Worm (Caenorhabditis elegans) whole organism, L3 larva: ENCODE measurements around the gene F41D9.2.
A peak's percentile ranks its signal among the peaks of the same experiment; 100 is the strongest.

ENCODE experiments used
- ZK546.5 ChIP-seq: sonication (generic microtip); optimal IDR thresholded peaks from 2 replicates; lab custom pipeline; 2017; ENCODE audit warnings: missing biosample characterization, missing genetic modification characterization
- aly-2 ChIP-seq: fragments of 150-350 bp; optimal IDR thresholded peaks from 2 replicates; lab custom pipeline; 2014; ENCODE audit warnings: missing biosample characterization, missing genetic modification characterization
- ama-1 ChIP-seq: fragments of 150-350 bp; optimal IDR thresholded peaks from 2 replicates; lab custom pipeline; 2018
- ceh-16 ChIP-seq: sonication (generic microtip); optimal IDR thresholded peaks from 2 replicates; lab custom pipeline; 2017; ENCODE audit warnings: missing biosample characterization, missing genetic modification characterization
- ceh-28 ChIP-seq: fragments of 150-350 bp; optimal IDR thresholded peaks from 2 replicates; lab custom pipeline; 2014; ENCODE audit warnings: missing biosample characterization, missing genetic modification reagents, missing genetic modification characterization
- ceh-82 ChIP-seq: fragments of 150-350 bp; optimal IDR thresholded peaks from 2 replicates; lab custom pipeline; 2014; ENCODE audit warnings: missing biosample characterization, missing genetic modification characterization
- ceh-9 ChIP-seq: sonication (generic microtip); optimal IDR thresholded peaks from 2 replicates; lab custom pipeline; 2018; ENCODE audit warnings: missing biosample characterization, missing genetic modification characterization
- egl-5 ChIP-seq: fragments of 150-350 bp; optimal IDR thresholded peaks from 2 replicates; lab custom pipeline; 2017; ENCODE audit warnings: missing biosample characterization, missing genetic modification reagents, missing genetic modification characterization, inconsistent platforms
- elt-1 ChIP-seq: fragments of 150-350 bp; optimal IDR thresholded peaks from 2 replicates; lab custom pipeline; 2014; ENCODE audit warnings: missing biosample characterization, missing genetic modification characterization
- elt-2 ChIP-seq: sonication (generic microtip); optimal IDR thresholded peaks from 2 replicates; lab custom pipeline; 2016; ENCODE audit warnings: missing genetic modification reagents, mild to moderate bottlenecking, missing genetic modification characterization, missing compliant biosample characterization
- elt-3 ChIP-seq, 3 experiments: fragments of 150-350 bp in 1 of 3; sonication (generic microtip) in 2 of 3; optimal IDR thresholded peaks; 2 replicates in 2 of 3; 4 replicates in 1 of 3; lab custom pipeline; 2014 to 2017; ENCODE audit warnings: missing biosample characterization in 3 of 3, missing genetic modification characterization in 3 of 3
- fkh-10 ChIP-seq: sonication (generic microtip); optimal IDR thresholded peaks from 2 replicates; lab custom pipeline; 2017; ENCODE audit warnings: missing biosample characterization, missing genetic modification reagents, missing genetic modification characterization
- fkh-2 ChIP-seq: fragments of 150-350 bp; optimal IDR thresholded peaks from 2 replicates; lab custom pipeline; 2014; ENCODE audit warnings: missing biosample characterization, missing genetic modification reagents, missing genetic modification characterization
- fos-1 ChIP-seq: fragments of 150-350 bp; optimal IDR thresholded peaks from 2 replicates; lab custom pipeline; 2014; ENCODE audit warnings: missing biosample characterization, missing genetic modification characterization
- hmg-11 ChIP-seq: sonication (generic microtip); optimal IDR thresholded peaks from 2 replicates; lab custom pipeline; 2016; ENCODE audit warnings: missing genetic modification characterization, missing compliant biosample characterization
- jun-1 ChIP-seq: fragments of 150-350 bp; optimal IDR thresholded peaks from 2 replicates; lab custom pipeline; 2014; ENCODE audit warnings: missing biosample characterization, missing genetic modification reagents, missing genetic modification characterization
- lin-15B ChIP-seq: fragments of 150-350 bp; optimal IDR thresholded peaks from 2 replicates; lab custom pipeline; 2014; ENCODE audit warnings: missing biosample characterization, missing genetic modification characterization
- lin-39 ChIP-seq: fragments of 150-350 bp; optimal IDR thresholded peaks from 2 replicates; lab custom pipeline; 2018; ENCODE audit warnings: missing biosample characterization, missing genetic modification reagents, missing genetic modification characterization
- lsy-12 ChIP-seq: sonication (generic microtip); optimal IDR thresholded peaks from 2 replicates; lab custom pipeline; 2016; ENCODE audit warnings: mild to moderate bottlenecking, missing genetic modification characterization, missing compliant biosample characterization
- mml-1 ChIP-seq: fragments of 150-350 bp; sonication (generic microtip); optimal IDR thresholded peaks from 3 replicates; lab custom pipeline; 2014; ENCODE audit warnings: missing biosample characterization, missing genetic modification characterization
- nfya-1 ChIP-seq: sonication (generic microtip); optimal IDR thresholded peaks from 2 replicates; lab custom pipeline; 2017; ENCODE audit warnings: missing genetic modification characterization, mild to moderate bottlenecking, missing compliant biosample characterization, antibody characterized with exemption, moderate library complexity; ENCODE audit not compliant: insufficient read depth
- nhr-11 ChIP-seq: fragments of 150-350 bp; optimal IDR thresholded peaks from 2 replicates; lab custom pipeline; 2014; ENCODE audit warnings: missing biosample characterization, missing genetic modification characterization
- nhr-23 ChIP-seq: fragments of 150-350 bp; optimal IDR thresholded peaks from 2 replicates; lab custom pipeline; 2014; ENCODE audit warnings: missing biosample characterization, missing genetic modification reagents, missing genetic modification characterization
- nhr-25 ChIP-seq: sonication (generic microtip); optimal IDR thresholded peaks from 2 replicates; lab custom pipeline; 2017; ENCODE audit warnings: missing biosample characterization, missing genetic modification characterization
- nhr-28 ChIP-seq: fragments of 150-350 bp; optimal IDR thresholded peaks from 2 replicates; lab custom pipeline; 2014; ENCODE audit warnings: missing biosample characterization, missing genetic modification characterization
- nhr-43 ChIP-seq: sonication (generic microtip); optimal IDR thresholded peaks from 2 replicates; lab custom pipeline; 2016; ENCODE audit warnings: mild to moderate bottlenecking, missing genetic modification characterization, missing compliant biosample characterization; ENCODE audit not compliant: poor library complexity, severe bottlenecking
- nhr-67 ChIP-seq: fragments of 150-350 bp; optimal IDR thresholded peaks from 2 replicates; lab custom pipeline; 2014; ENCODE audit warnings: missing biosample characterization, missing genetic modification characterization
- nhr-77 ChIP-seq: fragments of 150-350 bp; optimal IDR thresholded peaks from 2 replicates; lab custom pipeline; 2014; ENCODE audit warnings: missing biosample characterization, missing genetic modification characterization
- pha-4 ChIP-seq: fragments of 150-350 bp; optimal IDR thresholded peaks from 2 replicates; lab custom pipeline; 2014; ENCODE audit warnings: missing biosample characterization, missing genetic modification reagents, missing genetic modification characterization
- pqm-1 ChIP-seq: fragments of 150-350 bp; optimal IDR thresholded peaks from 2 replicates; lab custom pipeline; 2017; ENCODE audit warnings: missing biosample characterization, missing genetic modification characterization, inconsistent platforms
- sea-2 ChIP-seq: fragments of 150-350 bp; sonication (generic microtip); optimal IDR thresholded peaks from 4 replicates; lab custom pipeline; 2014; ENCODE audit warnings: missing biosample characterization, missing genetic modification reagents, missing genetic modification characterization
- skn-1 ChIP-seq: fragments of 150-350 bp; optimal IDR thresholded peaks from 2 replicates; lab custom pipeline; 2014; ENCODE audit warnings: missing biosample characterization, missing genetic modification characterization
- snpc-4 ChIP-seq: fragments of 150-350 bp; optimal IDR thresholded peaks from 2 replicates; lab custom pipeline; 2014; ENCODE audit warnings: missing biosample characterization, missing genetic modification characterization
- tbx-2 ChIP-seq: sonication (generic microtip); optimal IDR thresholded peaks from 2 replicates; lab custom pipeline; 2016; ENCODE audit warnings: mild to moderate bottlenecking, missing genetic modification characterization, missing compliant biosample characterization
- unc-39 ChIP-seq: sonication (generic microtip); optimal IDR thresholded peaks from 4 replicates; lab custom pipeline; 2017; ENCODE audit warnings: missing biosample characterization, missing genetic modification characterization
- unc-62 ChIP-seq: fragments of 150-350 bp; sonication (generic microtip); optimal IDR thresholded peaks from 4 replicates; lab custom pipeline; 2014; ENCODE audit warnings: missing biosample characterization, missing genetic modification reagents, missing genetic modification characterization
- zag-1 ChIP-seq: fragments of 150-350 bp; optimal IDR thresholded peaks from 2 replicates; lab custom pipeline; 2014; ENCODE audit warnings: missing biosample characterization, missing genetic modification characterization
- ztf-11 ChIP-seq: fragments of 150-350 bp; optimal IDR thresholded peaks from 2 replicates; lab custom pipeline; 2014; ENCODE audit warnings: missing biosample characterization, missing genetic modification characterization
- ztf-4 ChIP-seq: fragments of 150-350 bp; optimal IDR thresholded peaks from 2 replicates; lab custom pipeline; 2014; ENCODE audit warnings: missing biosample characterization, missing genetic modification characterization

F41D9.2 gene

DNA sequence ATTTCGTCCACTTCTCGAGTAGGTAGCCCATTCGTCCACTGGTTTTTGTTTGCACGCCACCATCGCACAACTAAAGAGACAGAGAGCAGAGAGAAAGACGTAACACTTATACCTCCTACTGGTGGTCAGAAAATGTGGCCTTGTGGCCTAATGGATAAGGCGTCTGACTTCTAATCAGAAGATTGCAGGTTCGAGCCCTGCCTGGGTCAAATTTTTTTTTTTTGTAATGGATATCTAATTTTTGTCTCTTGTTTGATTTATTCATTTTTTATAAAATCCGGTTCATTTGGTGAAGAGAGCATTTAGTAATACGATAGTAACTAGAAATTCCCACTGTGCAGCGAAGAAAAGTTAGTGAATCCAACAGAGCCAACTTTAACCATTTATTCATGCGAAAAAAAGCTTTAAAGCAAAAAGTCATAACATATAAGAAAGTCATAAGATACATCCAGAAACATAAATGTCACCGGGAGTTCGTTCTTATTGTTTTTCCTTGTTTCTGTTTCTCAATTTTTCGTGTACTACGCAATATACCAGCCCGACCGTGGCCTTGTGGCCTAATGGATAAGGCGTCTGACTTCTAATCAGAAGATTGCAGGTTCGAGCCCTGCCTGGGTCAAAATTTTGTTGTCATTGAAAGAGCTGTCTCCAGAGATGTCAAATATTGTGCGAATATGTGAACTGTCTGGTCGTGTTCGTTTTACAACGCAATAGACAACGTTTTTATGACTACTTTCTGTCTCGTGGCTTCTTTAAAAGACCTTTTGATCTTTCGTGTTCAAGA is 1.5 kb upstream of the F41D9.2 start (continued):
- TF ChIP-seq unc-62 (GFP tag; lab: Kevin White, UChicago) (no peak), nhr-67 (tag; lab: Kevin White, UChicago) (no peak), unc-39 (tag; lab: Kevin White, UChicago) (no peak), elt-1 (no peak), fos-1 (no peak), fkh-2 (no peak), ztf-11 (tag; lab: Kevin White, UChicago) (no peak), nhr-43 (tag; lab: Kevin White, UChicago) (no peak), lin-15B (tag; lab: Kevin White, UChicago) (no peak), jun-1 (tag; lab: Kevin White, UChicago) (peak; percentile 12), tbx-2 (tag; lab: Kevin White, UChicago) (peak; percentile 8), egl-5 (peak; percentile 34), ceh-82 (tag; lab: Kevin White, UChicago) (no peak), nhr-28 (tag; lab: Kevin White, UChicago) (no peak)
- TF ChIP-seq, all 47 proteins: peak for 10

DNA sequence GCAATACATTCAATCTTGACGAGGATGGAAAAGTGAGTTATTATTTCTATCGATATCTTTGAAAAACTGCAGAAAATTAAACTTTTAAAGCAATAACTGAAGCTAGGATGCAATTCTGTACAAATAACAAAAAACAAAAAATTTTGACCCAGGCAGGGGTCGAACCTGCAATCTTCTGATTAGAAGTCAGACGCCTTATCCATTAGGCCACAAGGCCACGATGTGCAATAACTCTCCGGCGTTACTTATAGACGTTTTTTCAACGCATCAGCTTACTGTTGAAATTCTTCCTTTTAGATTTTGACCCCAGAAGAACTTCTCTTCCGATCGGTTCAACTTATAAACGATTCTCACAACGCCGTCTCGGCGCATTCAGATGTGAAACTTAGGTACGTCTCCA is 3.1 kb downstream of the F41D9.2 start:
- TF ChIP-seq nhr-11 (tag; lab: Kevin White, UChicago) (no peak), fos-1 (no peak), lsy-12 (tag; lab: Kevin White, UChicago) (peak; percentile 42), zag-1 (tag; lab: Kevin White, UChicago) (no peak), pha-4 (no peak), nhr-25 (no peak), ceh-9 (no peak), ceh-16 (tag; lab: Kevin White, UChicago) (no peak), pqm-1 (no peak), elt-2 (peak; percentile 22), unc-39 (tag; lab: Kevin White, UChicago) (no peak), lin-39 (tag; lab: Kevin White, UChicago) (peak; percentile 1), ama-1 (lab: Kevin White, UChicago) (no peak), snpc-4 (tag; lab: Kevin White, UChicago) (no peak), nhr-77 (tag; lab: Kevin White, UChicago) (no peak), egl-5 (no peak), nhr-23 (tag; lab: Kevin White, UChicago) (no peak), ZK546.5 (no peak), elt-3 (tag; optimal IDR thresholded peaks at IDR 0.05; lab: Kevin White, UChicago) (no peak), sea-2 (GFP tag; lab: Kevin White, UChicago) (no peak), tbx-2 (tag; lab: Kevin White, UChicago) (no peak), nhr-67 (tag; lab: Kevin White, UChicago) (no peak), mml-1 (no peak)

DNA sequence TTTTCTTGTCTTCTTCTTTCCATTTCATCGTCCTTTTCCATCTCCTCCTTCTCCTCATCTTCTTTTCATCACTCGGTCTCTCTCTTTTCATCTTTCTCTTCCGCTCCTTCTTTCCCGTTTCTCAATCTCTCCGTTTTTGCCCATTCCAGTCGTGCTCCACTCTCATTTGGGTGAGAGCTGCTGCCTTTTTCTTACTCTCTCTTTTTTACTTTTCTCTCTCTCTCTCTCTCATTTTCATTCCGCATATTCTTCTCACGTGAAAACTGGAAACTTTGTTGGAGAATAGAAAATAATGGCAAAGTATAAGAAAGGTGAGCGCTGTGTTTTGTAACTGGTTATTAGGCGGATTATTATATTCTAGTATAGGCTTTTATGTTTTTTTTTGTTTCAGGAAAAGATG is 6.4 kb downstream of the F41D9.2 start, which contains the start of gene tbc-18:
tbc-18 (plus strand) TSS at position 246 of the 400 bp plus-strand sequence.
- peak; percentile 68 for TF ChIP-seq fkh-10 (GFP tag; lab: Kevin White, UChicago)
- TF ChIP-seq nfya-1: peak; percentile 82
- peak; percentile 4 for TF ChIP-seq pqm-1
- no peak for TF ChIP-seq ztf-4 (tag; lab: Kevin White, UChicago)
- no peak for TF ChIP-seq aly-2 (tag; lab: Kevin White, UChicago)
- no peak for TF ChIP-seq ceh-28 (tag; lab: Kevin White, UChicago)
- peak; percentile 4 for TF ChIP-seq hmg-11
- peak; percentile 0 for TF ChIP-seq jun-1 (tag; lab: Kevin White, UChicago)
- TF ChIP-seq lin-39 (tag; lab: Kevin White, UChicago): peak; percentile 61
- peak; percentile 54 for TF ChIP-seq skn-1 (tag; lab: Kevin White, UChicago)
